Worm (Caenorhabditis elegans) whole organism, early embryonic: ENCODE measurements around the gene zipt-3.
"Not testable (repeated sequence)": the region's sequence is repeated elsewhere in the genome, so short reads cannot be mapped to it uniquely, and the experiment has no call there.

ENCODE experiments used
- B0310.2 ChIP-seq: sonication (generic microtip); optimal IDR thresholded peaks from 2 replicates; lab custom pipeline; 2016; ENCODE audit warnings: mild to moderate bottlenecking, missing genetic modification characterization, missing compliant biosample characterization
- F13C5.2 ChIP-seq: sonication (generic microtip); optimal IDR thresholded peaks from 2 replicates; lab custom pipeline; 2017; ENCODE audit warnings: mild to moderate bottlenecking, missing genetic modification characterization, inconsistent platforms, missing compliant biosample characterization
- aly-1 ChIP-seq: sonication (generic microtip); optimal IDR thresholded peaks from 2 replicates; lab custom pipeline; 2016; ENCODE audit warnings: missing genetic modification characterization, missing compliant biosample characterization
- ama-1 ChIP-seq: fragments of 150-350 bp; optimal IDR thresholded peaks from 2 replicates; lab custom pipeline; 2014
- ceh-13 ChIP-seq: fragments of 200-800 bp; sonication (Bioruptor generic); optimal IDR thresholded peaks from 2 replicates; lab custom pipeline; 2018; ENCODE audit warnings: mild to moderate bottlenecking, missing genetic modification characterization, missing compliant biosample characterization
- ceh-36 ChIP-seq: sonication (generic microtip); optimal IDR thresholded peaks from 2 replicates; lab custom pipeline; 2016; ENCODE audit warnings: missing genetic modification characterization, inconsistent platforms, missing compliant biosample characterization
- ets-7 ChIP-seq: sonication (generic microtip); optimal IDR thresholded peaks from 2 replicates; lab custom pipeline; 2016; ENCODE audit warnings: missing genotype, missing genetic modification characterization, missing compliant biosample characterization
- flt-1 ChIP-seq: fragments of 200-800 bp; sonication (Bioruptor generic); IDR thresholded peaks from 2 replicates; pipeline ENCODE4 v1.3.6; 2022; ENCODE audit warnings: missing genetic modification characterization, missing compliant biosample characterization
- hmbx-1 ChIP-seq: sonication (generic microtip); optimal IDR thresholded peaks from 2 replicates; lab custom pipeline; 2016; ENCODE audit warnings: mild to moderate bottlenecking, missing genetic modification characterization, missing compliant biosample characterization
- hmg-4 ChIP-seq: fragments of 200-800 bp; sonication (Bioruptor generic); optimal IDR thresholded peaks from 2 replicates; lab custom pipeline; 2018; ENCODE audit warnings: mild to moderate bottlenecking, missing genetic modification characterization, missing compliant biosample characterization
- hnd-1 ChIP-seq: sonication (generic microtip); optimal IDR thresholded peaks from 2 replicates; lab custom pipeline; 2016; ENCODE audit warnings: missing genetic modification characterization, missing compliant biosample characterization
- pes-1 ChIP-seq: fragments of 200-800 bp; sonication (Bioruptor generic); IDR thresholded peaks from 2 replicates; pipeline ENCODE4 v1.3.6; 2022; ENCODE audit warnings: missing genetic modification reagents, missing genetic modification characterization, missing compliant biosample characterization
- scrt-1 ChIP-seq: fragments of 200-800 bp; sonication (Bioruptor generic); IDR thresholded peaks from 2 replicates; pipeline ENCODE4 v1.3.6; 2022; ENCODE audit warnings: missing genetic modification characterization, missing compliant biosample characterization
- sea-1 ChIP-seq: fragments of 200-800 bp; sonication (Bioruptor generic); conservative IDR thresholded peaks from 2 replicates; pipeline ENCODE4 v1.3.6; 2022; ENCODE audit warnings: missing genetic modification characterization, missing compliant biosample characterization
- tbx-11 ChIP-seq: fragments of 200-800 bp; sonication (Bioruptor generic); IDR thresholded peaks from 2 replicates; pipeline ENCODE4 v1.3.6; 2022; ENCODE audit warnings: missing genetic modification characterization, missing compliant biosample characterization
- tbx-37 ChIP-seq: fragments of 200-800 bp; sonication (Bioruptor generic); conservative IDR thresholded peaks from 2 replicates; pipeline ENCODE4 v1.3.6; 2022; ENCODE audit warnings: missing genetic modification reagents, missing genetic modification characterization, missing compliant biosample characterization
- tra-4 ChIP-seq: sonication (generic microtip); optimal IDR thresholded peaks from 2 replicates; lab custom pipeline; 2017; ENCODE audit warnings: missing genetic modification characterization, missing compliant biosample characterization

Gene zipt-3

DNA sequence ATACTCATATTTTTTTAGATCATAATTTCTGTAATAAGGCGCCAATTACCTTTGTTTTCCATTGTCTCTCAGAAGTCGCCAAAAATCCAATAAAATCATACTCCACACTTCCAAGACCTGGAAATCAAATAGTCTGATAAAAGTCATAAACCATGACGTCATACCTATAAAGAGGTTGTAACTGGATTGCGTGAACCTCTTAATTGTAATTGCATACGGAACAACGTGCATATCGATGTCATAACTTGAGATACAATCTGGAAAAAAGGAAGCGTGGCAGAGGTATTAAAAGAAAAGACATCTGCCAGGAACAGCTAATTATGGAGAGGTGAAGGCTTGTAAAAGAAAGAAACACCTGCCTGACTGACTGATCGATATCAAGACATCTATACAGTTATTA lies 27.2 kb downstream of the zipt-3 start, which contains the start of gene F10C1.9:
F10C1.9 (minus strand) TSS at position 197 of the 400 bp plus-strand sequence.
- no peak for TF ChIP-seq B0310.2

DNA sequence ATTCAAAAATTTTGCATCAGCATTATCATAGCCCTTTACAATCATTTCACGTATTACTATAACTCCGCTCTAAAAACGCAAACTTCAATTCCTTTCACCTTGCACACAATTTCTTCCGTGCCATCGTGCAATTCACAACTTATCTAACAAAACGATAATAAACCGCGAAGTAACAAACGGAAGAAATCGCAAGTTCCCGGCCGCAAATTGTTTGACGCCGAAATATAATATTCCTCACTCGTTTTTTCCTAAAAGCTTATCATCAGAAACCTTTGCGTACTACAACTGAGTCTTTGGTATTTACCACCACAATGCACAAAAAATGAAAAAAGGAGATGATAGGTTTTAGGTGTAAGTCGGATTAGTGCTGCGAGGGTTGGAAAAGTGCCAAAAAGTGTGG lies 29.4 kb downstream of the zipt-3 start:
- TF ChIP-seq hmg-4 (GFP tag; lab: Kevin White, UChicago), result no peak
- TF ChIP-seq hnd-1 (tag; lab: Kevin White, UChicago), result no peak
- TF ChIP-seq sea-1 (GFP tag; lab: Robert Waterston, UW), result no peak
- no peak for TF ChIP-seq aly-1 (tag; lab: Kevin White, UChicago)
- no peak for TF ChIP-seq F13C5.2 (tag; lab: Kevin White, UChicago)
- no peak for TF ChIP-seq hmbx-1
- no peak for TF ChIP-seq tbx-11
- no peak for TF ChIP-seq ets-7
- TF ChIP-seq flt-1 (GFP tag; lab: Robert Waterston, UW), result no peak
- TF ChIP-seq B0310.2, result no peak
- no peak for TF ChIP-seq tra-4 (tag; lab: Kevin White, UChicago)
- no peak for TF ChIP-seq scrt-1
- TF ChIP-seq pes-1 (GFP tag; lab: Robert Waterston, UW), result no peak
- TF ChIP-seq ceh-13, result no peak

DNA sequence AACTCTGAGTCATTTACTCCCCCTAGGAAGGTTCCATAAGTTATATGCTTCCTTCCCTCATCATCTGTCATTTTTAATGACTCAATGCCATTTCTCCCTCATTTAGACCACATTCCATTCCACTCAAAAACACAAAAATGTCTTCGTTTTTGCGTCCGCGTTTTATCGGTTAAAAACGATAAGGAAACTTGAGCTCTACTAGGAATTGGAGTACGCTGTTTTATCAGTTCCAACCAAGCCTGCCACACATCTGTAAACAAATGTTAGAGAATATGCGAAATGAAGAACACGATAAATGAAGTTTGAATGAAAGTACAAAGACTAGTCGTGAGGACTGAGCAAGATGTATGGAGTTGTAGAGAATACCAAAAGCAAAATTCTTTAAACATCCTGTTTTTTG lies 30.5 kb downstream of the zipt-3 start:
- TF ChIP-seq F13C5.2 (tag; lab: Kevin White, UChicago), result no peak
- TF ChIP-seq tbx-11, result no peak
- no peak for TF ChIP-seq ceh-36 (tag; lab: Kevin White, UChicago)
- TF ChIP-seq ceh-13, result no peak
- no peak for TF ChIP-seq ama-1 (lab: Kevin White, UChicago)
- TF ChIP-seq scrt-1, result no peak
- no peak for TF ChIP-seq tra-4 (tag; lab: Kevin White, UChicago)
- no peak for TF ChIP-seq hmg-4 (GFP tag; lab: Kevin White, UChicago)

DNA sequence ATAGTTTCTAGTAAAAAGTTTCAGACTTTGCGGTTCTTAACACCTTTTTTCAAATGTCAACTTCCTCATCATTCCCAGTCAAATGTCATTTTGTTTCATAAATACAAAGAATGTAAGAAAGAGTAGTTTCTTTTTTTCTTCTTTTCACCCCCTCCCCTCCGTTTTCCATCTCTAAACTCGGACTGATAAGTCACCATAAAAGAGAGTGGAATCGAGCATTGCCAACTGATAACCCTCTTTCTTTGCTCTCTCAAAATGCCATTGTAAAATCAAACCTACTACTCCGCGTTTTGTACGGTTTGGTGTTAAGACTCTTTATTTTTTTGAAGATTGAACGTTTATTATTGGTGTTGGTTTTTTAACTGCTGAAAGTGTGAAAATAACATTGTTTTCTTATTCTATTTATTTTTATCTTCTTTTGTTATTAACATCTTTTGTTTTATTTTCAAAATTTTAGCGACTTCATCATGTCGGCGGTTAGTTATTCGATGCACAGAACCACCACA lies 31.9 kb downstream of the zipt-3 start, which contains the start of gene ifb-2:
ifb-2 (plus strand) TSS at position 456 of the 506 bp plus-strand sequence.
- TF ChIP-seq tra-4 (tag; lab: Kevin White, UChicago), result no peak

DNA sequence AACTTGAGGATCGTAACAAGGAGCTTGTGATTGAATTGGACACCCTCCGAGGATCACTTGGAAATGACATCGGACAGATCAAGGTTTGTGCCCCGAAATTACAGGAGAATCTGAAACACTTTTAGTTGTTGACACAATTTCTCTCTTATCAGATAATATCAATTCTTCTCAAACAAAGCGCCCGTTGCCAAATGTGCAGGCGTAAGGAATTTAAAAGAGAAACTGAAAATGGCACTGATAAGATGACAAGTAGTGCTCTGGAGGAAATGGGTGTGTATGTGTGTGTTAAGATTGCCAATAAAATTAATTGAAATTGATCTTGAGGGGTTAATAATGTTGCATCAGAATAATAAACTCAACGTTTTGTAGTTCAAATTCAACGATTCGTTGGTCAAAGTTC lies 33.4 kb downstream of the zipt-3 start:
- no peak for TF ChIP-seq flt-1 (GFP tag; lab: Robert Waterston, UW)
- no peak for TF ChIP-seq ceh-36 (tag; lab: Kevin White, UChicago)
- TF ChIP-seq B0310.2, result no peak
- no peak for TF ChIP-seq ets-7
- TF ChIP-seq ama-1 (lab: Kevin White, UChicago), result no peak
- TF ChIP-seq hmg-4 (GFP tag; lab: Kevin White, UChicago), result no peak

DNA sequence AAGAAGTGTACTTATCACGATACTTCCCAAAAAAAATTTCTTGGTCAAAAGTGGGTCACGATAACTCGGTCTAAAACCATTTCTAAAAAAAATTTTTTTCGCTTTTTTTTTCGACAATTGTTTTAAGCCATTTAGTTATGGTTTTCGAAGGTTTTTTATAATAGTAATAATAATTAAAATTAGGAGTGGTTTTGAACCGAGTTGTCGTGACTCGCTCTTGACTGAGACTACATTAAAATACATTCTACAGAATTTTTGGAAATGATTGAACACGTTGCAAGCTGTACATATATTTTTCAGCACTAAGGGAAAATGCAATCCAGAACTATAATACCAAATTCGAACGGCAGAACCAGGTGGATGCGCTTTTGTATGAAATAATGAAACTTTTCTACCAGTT lies 36.2 kb downstream of the zipt-3 start, which contains the start of gene F10C1.8:
F10C1.8 (plus strand) TSS at position 301 of the 400 bp plus-strand sequence.
- no peak for TF ChIP-seq aly-1 (tag; lab: Kevin White, UChicago)
- TF ChIP-seq scrt-1, result no peak

DNA sequence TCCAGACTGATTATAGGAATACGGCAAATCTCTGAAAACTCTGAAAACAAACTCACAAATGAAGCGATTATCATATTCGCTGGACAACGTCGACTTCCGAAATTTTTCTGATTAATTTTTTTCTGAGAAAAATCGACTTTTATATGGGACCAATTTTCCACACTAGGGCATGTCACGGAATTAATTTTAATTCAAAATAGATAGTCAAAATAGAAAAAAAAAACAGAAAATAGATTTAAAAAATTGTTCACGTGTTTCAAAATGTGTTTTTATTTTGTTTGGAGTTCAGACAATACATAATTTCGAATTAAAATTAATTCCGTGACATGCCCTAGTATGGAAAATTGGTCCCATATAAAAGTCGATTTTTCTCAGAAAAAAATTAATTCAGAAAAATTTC lies 39.7 kb downstream of the zipt-3 start, which contains the start of the genes F10C1.3 and F10C1.23:
F10C1.3 (minus strand) TSS at position 101 of the 400 bp plus-strand sequence.
F10C1.23 (plus strand) TSS at position 385 of the 400 bp plus-strand sequence.
- TF ChIP-seq ets-7; flt-1 (GFP tag; lab: Robert Waterston, UW); F13C5.2 (tag; lab: Kevin White, UChicago): not testable (repeated sequence)

DNA sequence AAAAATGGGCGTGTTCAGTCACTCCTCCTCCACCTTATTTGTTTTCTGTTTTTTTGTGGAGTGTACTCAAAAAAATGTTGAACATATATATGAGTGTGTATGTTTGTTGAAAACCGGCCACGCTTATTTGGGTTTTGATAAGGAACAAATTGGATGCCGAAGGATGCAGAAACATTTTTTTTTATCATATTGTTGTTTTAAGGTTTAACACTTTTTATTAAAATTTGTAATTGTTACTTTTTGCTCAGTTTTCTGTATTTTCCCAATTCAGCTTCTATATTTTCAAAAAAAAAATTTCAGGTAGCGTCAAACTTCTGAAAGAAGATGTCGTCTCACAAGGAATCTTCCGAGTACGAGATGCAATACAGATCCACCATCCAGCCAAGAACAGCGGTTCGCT lies 47.4 kb downstream of the zipt-3 start, which contains the start of gene ifb-1:
ifb-1 (plus strand) TSS at position 301 of the 400 bp plus-strand sequence.
- TF ChIP-seq ets-7 (no peak), F13C5.2 (tag; lab: Kevin White, UChicago) (no peak), pes-1 (GFP tag; lab: Robert Waterston, UW) (no peak), B0310.2 (no peak), aly-1 (tag; lab: Kevin White, UChicago) (no peak), tra-4 (tag; lab: Kevin White, UChicago) (no peak), ama-1 (lab: Kevin White, UChicago) (no peak)

DNA sequence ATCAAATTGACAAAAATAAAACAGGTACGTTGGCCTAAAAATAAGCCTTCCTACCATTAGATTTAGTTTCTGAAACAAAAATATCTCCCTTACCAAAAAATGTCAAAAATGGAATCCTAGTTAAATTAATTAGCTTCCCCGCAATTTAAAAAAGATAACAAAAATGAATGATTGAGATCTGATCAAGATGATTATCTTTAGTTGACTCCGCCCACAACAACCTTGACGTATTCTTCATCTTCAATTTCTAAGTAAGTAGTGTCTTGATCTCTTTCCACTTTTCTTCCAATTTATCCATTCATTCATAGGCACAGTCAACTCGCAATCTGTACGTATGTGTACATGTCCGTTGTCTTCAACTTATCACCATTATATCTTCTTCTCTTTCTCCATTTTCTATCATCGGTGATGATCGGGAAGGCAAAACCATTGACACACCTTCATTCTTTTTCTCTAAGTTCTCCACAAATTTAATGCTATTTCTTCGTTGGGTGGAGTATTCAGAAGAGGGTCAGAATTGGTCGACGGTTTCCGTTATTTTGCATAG lies 50.4 kb downstream of the zipt-3 start:
- TF ChIP-seq tbx-37 (GFP tag; lab: Robert Waterston, UW) (no peak), F13C5.2 (tag; lab: Kevin White, UChicago) (no peak), pes-1 (GFP tag; lab: Robert Waterston, UW) (no peak), ama-1 (lab: Kevin White, UChicago) (no peak), hnd-1 (tag; lab: Kevin White, UChicago) (no peak), ceh-13 (no peak), hmg-4 (GFP tag; lab: Kevin White, UChicago) (no peak), tra-4 (tag; lab: Kevin White, UChicago) (no peak), aly-1 (tag; lab: Kevin White, UChicago) (no peak), hmbx-1 (no peak), tbx-11 (no peak), flt-1 (GFP tag; lab: Robert Waterston, UW) (no peak), ets-7 (no peak)
